Worm (Caenorhabditis elegans) whole organism, L1 larva: ENCODE results near the gene Y73B6BL.288.
A peak's percentile ranks its signal among the peaks of the same experiment; 100 is the strongest.

Experiments
- ceh-82 ChIP-seq, 3 experiments: fragments of 150-350 bp in 1 of 3; sonication (generic microtip) in 2 of 3; optimal IDR thresholded peaks; 2 replicates each; lab custom pipeline; 2014 to 2017; ENCODE audit warnings: missing biosample characterization in 3 of 3, missing genetic modification characterization in 3 of 3
- ces-1 ChIP-seq: fragments of 150-350 bp; optimal IDR thresholded peaks from 2 replicates; lab custom pipeline; 2014; ENCODE audit warnings: missing biosample characterization, missing genetic modification reagents, missing genetic modification characterization
- egl-27 ChIP-seq, 2 experiments: fragments of 150-350 bp in 1 of 2; sonication (generic microtip); optimal IDR thresholded peaks; 3 replicates each; lab custom pipeline; 2017 to 2018; ENCODE audit warnings: missing biosample characterization in 2 of 2, missing genetic modification characterization in 2 of 2, missing genetic modification reagents in 2 of 2
- elt-3 ChIP-seq, 6 experiments: fragments of 150-350 bp in 1 of 6; sonication (generic microtip); optimal IDR thresholded peaks; 2 replicates each; lab custom pipeline; 2017 to 2018; ENCODE audit warnings: missing biosample characterization in 6 of 6, missing genetic modification characterization in 6 of 6, inconsistent platforms in 1 of 6
- jun-1 ChIP-seq: fragments of 150-350 bp; optimal IDR thresholded peaks from 2 replicates; lab custom pipeline; 2014; ENCODE audit warnings: missing biosample characterization, missing genetic modification reagents, missing genetic modification characterization
- nhr-11 ChIP-seq: fragments of 150-350 bp; optimal IDR thresholded peaks from 2 replicates; lab custom pipeline; 2014; ENCODE audit warnings: missing biosample characterization, missing genetic modification characterization
- pax-3 ChIP-seq: fragments of 200-800 bp; sonication (Bioruptor generic); optimal IDR thresholded peaks from 2 replicates; lab custom pipeline; 2018; ENCODE audit warnings: mild to moderate bottlenecking, missing genetic modification characterization, moderate library complexity, missing compliant biosample characterization
- pqm-1 ChIP-seq: sonication (generic microtip); optimal IDR thresholded peaks from 3 replicates; lab custom pipeline; 2017; ENCODE audit warnings: missing biosample characterization, missing genetic modification characterization
- skn-1 ChIP-seq: fragments of 150-350 bp; optimal IDR thresholded peaks from 2 replicates; lab custom pipeline; 2014; ENCODE audit warnings: missing biosample characterization, missing genetic modification characterization
- snpc-4 ChIP-seq: fragments of 150-350 bp; optimal IDR thresholded peaks from 2 replicates; lab custom pipeline; 2014; ENCODE audit warnings: missing biosample characterization, missing genetic modification characterization
- swsn-7 ChIP-seq: sonication (generic microtip); optimal IDR thresholded peaks from 2 replicates; lab custom pipeline; 2016; ENCODE audit warnings: missing genetic modification characterization, missing compliant biosample characterization
- xbp-1 ChIP-seq: sonication (generic microtip); optimal IDR thresholded peaks from 2 replicates; lab custom pipeline; 2016; ENCODE audit warnings: missing genetic modification characterization, missing compliant biosample characterization
- ztf-11 ChIP-seq, 2 experiments: sonication (generic microtip); optimal IDR thresholded peaks; 2 replicates each; lab custom pipeline; 2016 to 2017; ENCODE audit warnings: missing genetic modification characterization in 2 of 2, missing biosample characterization in 1 of 2, missing compliant biosample characterization in 1 of 2
- ztf-4 ChIP-seq: fragments of 150-350 bp; optimal IDR thresholded peaks from 2 replicates; lab custom pipeline; 2014; ENCODE audit warnings: missing biosample characterization, missing genetic modification characterization

- TF ChIP-seq egl-27 (tag; optimal IDR thresholded peaks at IDR 0.05; lab: Kevin White, UChicago) (no peak), skn-1 (no peak), ztf-4 (no peak), snpc-4 (tag; lab: Kevin White, UChicago) (no peak), elt-3 (tag; optimal IDR thresholded peaks at IDR 0.05; lab: Kevin White, UChicago) (no peak), ces-1 (GFP tag; lab: Kevin White, UChicago) (no peak), pax-3 (tag; lab: Kevin White, UChicago) (no peak), jun-1 (tag; lab: Kevin White, UChicago) (no peak), pqm-1 (tag; lab: Kevin White, UChicago) (no peak), ceh-82 (tag; optimal IDR thresholded peaks at IDR 0.05; lab: Kevin White, UChicago) (no peak), nhr-11 (no peak), xbp-1 (peak; percentile 2), ztf-11 (tag; optimal IDR thresholded peaks at IDR 0.05; lab: Kevin White, UChicago) (peak in 1 of 2 experiments; percentile 8), swsn-7 (tag; lab: Kevin White, UChicago) (peak; percentile 26)
Measured at ce11 chrIV:6369489-6369888, 27.2 kb upstream of the Y73B6BL.288 start.
